Fruit fly (Drosophila melanogaster): ENCODE results near the gene CG31815.
A peak's percentile ranks its signal among the peaks of the same experiment; 100 is the strongest.

Gene CG31815

DNA sequence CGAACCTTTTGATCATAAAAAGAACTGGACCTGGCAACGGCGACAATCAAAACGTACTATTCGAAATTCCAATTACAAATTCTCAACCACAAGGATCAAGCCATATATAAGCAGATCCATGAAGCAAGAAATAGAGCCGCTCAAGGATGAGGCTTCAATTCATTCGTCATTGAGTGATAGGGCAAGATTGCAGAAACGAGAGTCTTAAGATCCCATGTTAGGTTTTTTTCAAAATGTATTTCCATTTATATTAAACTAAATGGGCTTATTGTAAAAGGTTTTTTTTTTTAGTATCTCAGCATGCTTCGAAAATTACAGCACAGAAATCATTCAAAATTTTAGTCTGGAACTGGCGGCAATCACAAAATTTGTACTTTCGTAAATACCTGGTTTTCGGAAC is 1.4 kb downstream of the CG31815 start, which contains the start of gene CG4631:
Gene CG4631, plus strand, starts transcription at position 301 of the 400 bp plus-strand sequence.
- no peak for TF ChIP-seq Blimp-1 (GFP tag; optimal IDR thresholded peaks at IDR 0.05)
- no peak for TF ChIP-seq CG9139 (GFP tag; optimal IDR thresholded peaks at IDR 0.05)
- no peak for TF ChIP-seq OdsH (GFP tag; optimal IDR thresholded peaks at IDR 0.05)
- no peak for TF ChIP-seq esn (GFP tag; optimal IDR thresholded peaks at IDR 0.05)
- no peak for TF ChIP-seq CG32006 (GFP tag; optimal IDR thresholded peaks at IDR 0.05)
- TF ChIP-seq Smox (GFP tag; optimal IDR thresholded peaks at IDR 0.05): no peak
- TF ChIP-seq Hr4 (GFP tag; optimal IDR thresholded peaks at IDR 0.05): no peak

DNA sequence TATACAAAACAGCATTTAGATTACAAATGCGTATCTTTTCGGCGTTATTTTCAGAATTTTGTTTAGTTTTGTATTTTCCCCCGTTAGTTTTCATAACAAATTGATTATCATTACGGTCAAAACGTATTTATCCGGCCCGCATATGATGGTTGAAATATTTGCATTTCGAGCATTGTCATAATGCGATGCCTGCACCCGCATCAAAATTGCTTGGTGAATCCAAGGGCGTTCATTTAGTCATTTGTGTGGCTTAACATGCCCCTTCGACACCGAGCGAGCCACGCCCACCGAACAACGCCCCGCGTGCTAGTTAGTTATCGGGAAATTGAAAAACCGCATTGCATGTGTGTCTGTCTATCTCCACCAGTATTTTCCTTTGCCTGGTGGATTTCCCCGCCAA is 10.7 kb downstream of the CG31815 start:
- TF ChIP-seq CG34406 (GFP tag; optimal IDR thresholded peaks at IDR 0.05): no peak
- TF ChIP-seq pdm3 (GFP tag; optimal IDR thresholded peaks at IDR 0.05): no peak
- no peak for TF ChIP-seq Sox102F (GFP tag; optimal IDR thresholded peaks at IDR 0.05)
- TF ChIP-seq CG3032 (tag; optimal IDR thresholded peaks at IDR 0.05): no peak
- TF ChIP-seq dac (GFP tag; optimal IDR thresholded peaks at IDR 0.05): no peak
- TF ChIP-seq CG8319 (GFP tag; optimal IDR thresholded peaks at IDR 0.05): no peak
- TF ChIP-seq CG31627 (GFP tag; optimal IDR thresholded peaks at IDR 0.05): no peak
- TF ChIP-seq Lpt (GFP tag; optimal IDR thresholded peaks at IDR 0.05): no peak
- no peak for TF ChIP-seq Blimp-1 (GFP tag; optimal IDR thresholded peaks at IDR 0.05)
- TF ChIP-seq CG11762 (GFP tag; optimal IDR thresholded peaks at IDR 0.05; ENCODE audit: insufficient read depth): no peak
- TF ChIP-seq svp (GFP tag): no peak

DNA sequence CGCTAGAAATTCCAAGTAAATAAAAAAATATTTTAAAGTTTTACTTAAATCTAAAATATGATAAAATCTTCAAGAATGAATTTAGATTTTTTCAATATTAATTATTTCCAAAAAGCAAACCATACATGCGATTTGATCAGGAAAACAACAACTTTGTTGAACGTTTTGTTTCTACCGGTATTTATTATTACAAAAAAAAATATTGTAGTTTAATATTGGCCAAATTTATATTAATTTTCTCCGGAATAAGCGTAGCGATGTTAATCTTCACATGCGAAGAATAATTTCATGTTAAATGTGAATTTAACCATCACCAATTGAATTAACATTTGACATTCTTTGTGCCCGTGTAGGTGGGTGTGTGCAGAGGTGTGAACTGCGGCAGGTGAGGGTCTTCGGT is 13.3 kb downstream of the CG31815 start:
- TF ChIP-seq dsx (GFP tag; optimal IDR thresholded peaks at IDR 0.05; ENCODE audit: poor library complexity, severe bottlenecking) (no peak), Met (GFP tag; optimal IDR thresholded peaks at IDR 0.05) (peak; percentile 8), Lpt (GFP tag; optimal IDR thresholded peaks at IDR 0.05) (no peak), CG8119 (GFP tag; IDR thresholded peaks at IDR 0.05) (no peak), vri (GFP tag; optimal IDR thresholded peaks at IDR 0.05) (no peak), Eip93F (GFP tag; optimal IDR thresholded peaks at IDR 0.05) (no peak), Smox (GFP tag; optimal IDR thresholded peaks at IDR 0.05) (no peak), CG32006 (GFP tag; optimal IDR thresholded peaks at IDR 0.05) (peak; percentile 48), net (GFP tag; optimal IDR thresholded peaks at IDR 0.05) (no peak), CG9139 (GFP tag; optimal IDR thresholded peaks at IDR 0.05) (no peak), CG11294 (GFP tag; IDR thresholded peaks at IDR 0.05) (no peak), CG6854 (GFP tag; optimal IDR thresholded peaks at IDR 0.05) (no peak), Hr4 (GFP tag; optimal IDR thresholded peaks at IDR 0.05) (peak; percentile 10), CG16779 (tag; optimal IDR thresholded peaks at IDR 0.05) (no peak), Eip78C (GFP tag) (peak; percentile 68), CG8632 (GFP tag; optimal IDR thresholded peaks at IDR 0.05) (no peak), CG6276 (GFP tag; optimal IDR thresholded peaks at IDR 0.05) (no peak), CG6163 (GFP tag; IDR thresholded peaks at IDR 0.05) (no peak), dac (GFP tag; optimal IDR thresholded peaks at IDR 0.05) (no peak), salr (GFP tag; optimal IDR thresholded peaks at IDR 0.05) (peak in 1 of 2 experiments; percentile 22), fd59A (GFP tag; optimal IDR thresholded peaks at IDR 0.05) (no peak), CG6808 (GFP tag; optimal IDR thresholded peaks at IDR 0.05) (no peak), Ets96B (tag; optimal IDR thresholded peaks at IDR 0.05) (no peak), achi (GFP tag; optimal IDR thresholded peaks at IDR 0.05) (no peak), Gug (GFP tag; IDR thresholded peaks at IDR 0.05) (no peak), esn (GFP tag; optimal IDR thresholded peaks at IDR 0.05) (peak; percentile 7), svp (GFP tag) (no peak), CG3919 (GFP tag; optimal IDR thresholded peaks at IDR 0.05) (no peak), Hr39 (GFP tag; optimal IDR thresholded peaks at IDR 0.05) (no peak), CG11902 (GFP tag; optimal IDR thresholded peaks at IDR 0.05) (no peak), CG6792 (GFP tag; optimal IDR thresholded peaks at IDR 0.05) (no peak), CG34406 (GFP tag; optimal IDR thresholded peaks at IDR 0.05) (no peak), fkh (GFP tag; optimal IDR thresholded peaks at IDR 0.05) (no peak), Eip75B (GFP tag; optimal IDR thresholded peaks at IDR 0.05) (no peak), CG1621 (tag; optimal IDR thresholded peaks at IDR 0.05) (no peak), CG11762 (GFP tag; optimal IDR thresholded peaks at IDR 0.05; ENCODE audit: insufficient read depth) (no peak), CG8319 (GFP tag; optimal IDR thresholded peaks at IDR 0.05) (no peak), CG3032 (tag; optimal IDR thresholded peaks at IDR 0.05) (no peak), Blimp-1 (GFP tag; optimal IDR thresholded peaks at IDR 0.05) (no peak), OdsH (GFP tag; optimal IDR thresholded peaks at IDR 0.05) (no peak), CG31627 (GFP tag; optimal IDR thresholded peaks at IDR 0.05) (no peak), CG4318 (GFP tag; optimal IDR thresholded peaks at IDR 0.05) (peak; percentile 20), cyc (GFP tag; optimal IDR thresholded peaks at IDR 0.05) (no peak)
